Worm (Caenorhabditis elegans): Measurements from ENCODE around the gene srab-1.

The srab-1 gene

DNA sequence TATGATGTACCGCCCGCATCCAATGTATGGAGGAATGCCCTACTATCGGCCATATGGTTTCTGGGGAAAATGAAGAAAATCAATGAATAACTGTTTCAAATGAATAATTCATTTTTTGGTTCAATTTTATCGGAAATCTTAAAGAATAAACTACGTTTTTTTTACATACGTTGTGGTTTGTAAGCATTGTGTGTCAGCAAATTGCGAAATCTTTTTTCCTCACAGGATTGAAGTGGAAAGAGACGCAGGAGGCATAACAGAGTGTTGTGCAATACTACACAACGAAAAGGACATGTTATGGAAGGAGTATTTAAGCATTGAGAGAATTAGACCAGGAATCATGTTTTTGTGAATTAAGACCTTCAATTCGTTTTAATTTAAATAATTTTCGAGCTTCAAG, 29.5 kb upstream of the srab-1 start:
- TF ChIP-seq F39B2.1 (GFP tag; IDR thresholded peaks at IDR 0.05) (no peak), attf-5 (GFP tag; optimal IDR thresholded peaks at IDR 0.05) (peak; percentile 44), madf-8 (GFP tag; conservative IDR thresholded peaks at IDR 0.05) (no peak), cebp-1 (GFP tag; IDR thresholded peaks at IDR 0.05) (peak; percentile 97), cebp-1 (tag; optimal IDR thresholded peaks at IDR 0.05) (peak; percentile 99)

DNA sequence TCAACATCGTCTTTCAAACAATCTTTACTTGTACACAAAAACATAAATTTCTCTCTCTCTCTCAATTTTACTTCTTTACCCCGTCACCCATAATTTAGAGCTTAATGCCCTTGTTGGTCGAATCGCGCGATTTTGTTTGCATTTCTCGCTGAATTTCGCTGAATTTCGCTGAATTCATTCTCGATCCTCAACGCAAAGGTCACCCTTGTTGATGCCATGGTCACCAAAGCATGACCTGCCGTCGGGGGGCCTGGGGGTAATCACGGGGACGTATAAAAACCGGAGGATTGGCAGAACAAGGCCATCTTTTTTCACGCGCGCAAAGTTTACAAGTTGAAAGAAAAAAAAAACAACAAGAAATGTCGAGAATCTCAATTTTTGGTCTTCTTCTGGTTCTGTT, 28.1 kb upstream of the srab-1 start, which contains the start of gene F14F9.8:
F14F9.8 (plus strand) TSS at position 301 of the 400 bp plus-strand sequence.
- TF ChIP-seq ceh-40 (GFP tag; IDR thresholded peaks at IDR 0.05) (no peak), let-526 (GFP tag; IDR thresholded peaks at IDR 0.05) (no peak), ceh-91 (GFP tag; IDR thresholded peaks at IDR 0.05) (no peak), mel-28 (tag; optimal IDR thresholded peaks at IDR 0.05; ENCODE audit: borderline replicate concordance) (no peak)

DNA sequence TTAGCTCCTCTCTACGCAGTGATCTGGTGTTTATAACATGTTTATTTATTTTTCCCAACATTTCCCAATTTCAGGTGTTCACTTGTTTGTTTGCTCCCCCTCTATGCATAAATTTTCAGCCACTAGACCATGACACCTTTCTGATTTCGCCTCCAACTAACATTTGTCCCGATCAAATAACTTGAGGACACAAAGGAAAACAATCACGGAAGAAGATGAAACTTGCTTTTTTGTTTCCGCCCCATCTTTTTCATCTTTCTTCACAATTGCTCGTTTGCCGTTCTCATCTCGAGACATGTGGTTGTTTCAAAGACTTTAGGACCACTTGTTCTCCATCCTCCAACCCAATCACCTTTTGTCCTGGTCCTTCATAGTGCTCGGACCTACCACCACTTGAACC, 24.9 kb upstream of the srab-1 start, which contains the start of gene F14F9.5:
F14F9.5 (plus strand) TSS at position 301 of the 400 bp plus-strand sequence.
- TF ChIP-seq sea-2 (GFP tag; IDR thresholded peaks at IDR 0.05): no peak
- TF ChIP-seq nhr-120 (GFP tag; IDR thresholded peaks at IDR 0.05): no peak
- TF ChIP-seq F57C9.4 (tag; optimal IDR thresholded peaks at IDR 0.05): no peak
- TF ChIP-seq snpc-3.4 (tag; optimal IDR thresholded peaks at IDR 0.05): no peak
- TF ChIP-seq nfya-1 (tag; optimal IDR thresholded peaks at IDR 0.05; ENCODE audit: borderline replicate concordance, insufficient read depth): no peak
- TF ChIP-seq lin-40 (tag; optimal IDR thresholded peaks at IDR 0.05): no peak
- no peak for TF ChIP-seq snpc-1.3 (tag; optimal IDR thresholded peaks at IDR 0.05; ENCODE audit: insufficient read depth)
- TF ChIP-seq lin-35 (GFP tag; optimal IDR thresholded peaks at IDR 0.05): no peak
- no peak for TF ChIP-seq F37B4.10 (GFP tag; IDR thresholded peaks at IDR 0.05)
- no peak for TF ChIP-seq Y79H2A.3 (GFP tag; conservative IDR thresholded peaks at IDR 0.05)
- no peak for TF ChIP-seq xnd-1 (tag; optimal IDR thresholded peaks at IDR 0.05)
- no peak for TF ChIP-seq die-1 (tag; optimal IDR thresholded peaks at IDR 0.05)
- no peak for TF ChIP-seq him-1 (tag; optimal IDR thresholded peaks at IDR 0.05)
- TF ChIP-seq T07F8.4 (tag; optimal IDR thresholded peaks at IDR 0.05): no peak
- no peak for TF ChIP-seq hmg-1.2 (GFP tag; IDR thresholded peaks at IDR 0.05)
- no peak for TF ChIP-seq atf-7 (tag; optimal IDR thresholded peaks at IDR 0.05)

DNA sequence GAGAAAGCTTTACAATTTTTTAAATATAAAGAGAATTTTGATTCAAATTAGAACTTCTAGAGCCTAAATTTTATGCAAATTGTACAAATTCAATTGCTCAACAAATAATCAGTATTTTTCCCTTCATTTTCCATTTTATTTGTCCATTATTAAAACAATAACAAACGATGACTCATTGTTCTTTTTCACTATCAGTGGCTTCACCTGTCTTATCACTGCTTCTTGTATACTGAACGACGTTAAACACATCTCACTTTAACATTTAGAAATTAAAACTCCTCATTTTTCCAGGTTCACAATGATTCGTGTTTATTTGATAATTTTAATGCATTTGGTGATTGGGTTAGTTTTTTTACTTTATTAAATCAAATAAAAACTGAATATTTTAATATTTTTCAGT, 17.8 kb upstream of the srab-1 start, which contains the start of gene sid-1:
sid-1 (plus strand) TSS at position 292 of the 400 bp plus-strand sequence.
- TF ChIP-seq somi-1 (GFP tag; optimal IDR thresholded peaks at IDR 0.05) (no peak), nhr-80 (tag; optimal IDR thresholded peaks at IDR 0.05) (peak; percentile 24)

DNA sequence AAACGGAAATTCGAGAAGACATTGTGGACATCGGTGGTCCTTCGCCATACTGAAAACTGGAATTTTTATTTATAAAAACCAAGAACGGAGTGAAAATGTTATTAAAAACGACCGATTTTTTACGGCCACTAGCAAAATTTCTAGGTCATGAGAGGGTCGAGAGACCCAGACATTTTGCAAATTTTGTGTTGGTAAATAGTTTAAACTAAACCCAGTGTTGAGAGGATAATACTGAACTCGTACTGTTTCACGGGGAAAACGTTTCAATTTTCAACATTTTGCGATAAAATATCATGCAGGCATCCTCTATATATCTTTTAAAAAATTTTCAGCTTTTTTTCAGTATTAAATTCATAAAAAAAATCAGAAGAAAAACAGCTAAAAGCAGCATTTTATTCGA, 17.2 kb upstream of the srab-1 start, which contains the start of gene C04F5.9:
C04F5.9 (minus strand) TSS at position 101 of the 400 bp plus-strand sequence.
- TF ChIP-seq lsy-27 (tag; optimal IDR thresholded peaks at IDR 0.05; ENCODE audit: borderline replicate concordance, insufficient read depth) (no peak), pha-4 (tag; optimal IDR thresholded peaks at IDR 0.05) (no peak), nhr-90 (tag; optimal IDR thresholded peaks at IDR 0.05) (no peak), dox-1 (GFP tag; IDR thresholded peaks at IDR 0.05) (no peak), dpl-1 (GFP tag; optimal IDR thresholded peaks at IDR 0.05) (no peak), chd-7 (tag; optimal IDR thresholded peaks at IDR 0.05) (no peak), snpc-1.1 (tag; optimal IDR thresholded peaks at IDR 0.05; ENCODE audit: insufficient read depth) (no peak)

Measured in whole organism, young adult.